Worm (Caenorhabditis elegans) whole organism, young adult: ENCODE results near the gene T06E6.1.
"Not testable (repeated sequence)": the region's sequence is repeated elsewhere in the genome, so short reads cannot be mapped to it uniquely, and the experiment has no call there.

ENCODE experiments used
- B0261.1 ChIP-seq: sonication (generic microtip); optimal IDR thresholded peaks from 2 replicates; lab custom pipeline; 2016; ENCODE audit warnings: mild to moderate bottlenecking, missing genetic modification characterization, moderate library complexity, missing compliant biosample characterization
- B0336.3 ChIP-seq: fragments of 200-800 bp; sonication (Bioruptor generic); IDR thresholded peaks from 2 replicates; pipeline ENCODE4 v1.3.6; 2022; ENCODE audit warnings: missing genetic modification characterization, missing compliant biosample characterization
- C17E4.6 ChIP-seq: fragments of 200-800 bp; sonication (Bioruptor generic); IDR thresholded peaks from 2 replicates; pipeline ENCODE4 v1.3.6; 2022; ENCODE audit warnings: missing genetic modification reagents, missing genetic modification characterization, missing compliant biosample characterization
- D2030.7 ChIP-seq: fragments of 200-800 bp; sonication (Bioruptor generic); IDR thresholded peaks from 2 replicates; pipeline ENCODE4 v1.3.6; 2022; ENCODE audit warnings: missing genetic modification reagents, missing genetic modification characterization, missing compliant biosample characterization
- F39B2.1 ChIP-seq: fragments of 200-800 bp; sonication (Bioruptor generic); IDR thresholded peaks from 2 replicates; pipeline ENCODE4 v1.3.6; 2022; ENCODE audit warnings: missing genetic modification reagents, missing genetic modification characterization, missing compliant biosample characterization
- Y53G8AR.9 ChIP-seq: fragments of 200-800 bp; sonication (Bioruptor generic); conservative IDR thresholded peaks from 2 replicates; pipeline ENCODE4 v1.3.6; 2022; ENCODE audit warnings: missing genetic modification reagents, missing genetic modification characterization, missing compliant biosample characterization
- Y95B8A.8 ChIP-seq: fragments of 200-800 bp; sonication (Bioruptor generic); IDR thresholded peaks from 2 replicates; pipeline ENCODE4 v1.3.6; 2022; ENCODE audit warnings: missing genetic modification reagents, missing genetic modification characterization, missing compliant biosample characterization
- aptf-2 ChIP-seq: fragments of 200-800 bp; sonication (Bioruptor generic); conservative IDR thresholded peaks from 2 replicates; pipeline ENCODE4 v1.3.6; 2022; ENCODE audit warnings: missing genetic modification reagents, missing genetic modification characterization, missing compliant biosample characterization
- attf-3 ChIP-seq: fragments of 200-800 bp; sonication (Bioruptor generic); conservative IDR thresholded peaks from 2 replicates; pipeline ENCODE4 v1.3.6; 2022; ENCODE audit warnings: missing genetic modification reagents, missing genetic modification characterization, missing compliant biosample characterization
- attf-5 ChIP-seq: fragments of 200-800 bp; sonication (Bioruptor generic); optimal IDR thresholded peaks from 2 replicates; lab custom pipeline; 2018; ENCODE audit warnings: mild to moderate bottlenecking, missing genetic modification characterization, missing compliant biosample characterization
- attf-6 ChIP-seq: fragments of 200-800 bp; sonication (Bioruptor generic); IDR thresholded peaks from 2 replicates; pipeline ENCODE4 v1.3.6; 2022; ENCODE audit warnings: missing genetic modification reagents, missing genetic modification characterization, missing compliant biosample characterization
- ceh-40 ChIP-seq: fragments of 200-800 bp; sonication (Bioruptor generic); IDR thresholded peaks from 2 replicates; pipeline ENCODE4 v1.3.6; 2022; ENCODE audit warnings: missing genetic modification characterization, missing compliant biosample characterization
- dox-1 ChIP-seq: fragments of 200-800 bp; sonication (Bioruptor generic); IDR thresholded peaks from 2 replicates; pipeline ENCODE4 v1.3.6; 2022; ENCODE audit warnings: missing genetic modification reagents, missing genetic modification characterization, missing compliant biosample characterization
- ets-4 ChIP-seq: fragments of 200-800 bp; sonication (Bioruptor generic); optimal IDR thresholded peaks from 2 replicates; lab custom pipeline; 2018; ENCODE audit warnings: mild to moderate bottlenecking, missing genetic modification characterization, missing compliant biosample characterization
- hmg-1.2 ChIP-seq: fragments of 200-800 bp; sonication (Bioruptor generic); IDR thresholded peaks from 2 replicates; pipeline ENCODE4 v1.3.6; 2022; ENCODE audit warnings: missing genetic modification reagents, missing genetic modification characterization, missing compliant biosample characterization
- hmg-20 ChIP-seq: fragments of 200-800 bp; sonication (Bioruptor generic); IDR thresholded peaks from 2 replicates; pipeline ENCODE4 v1.3.6; 2022; ENCODE audit warnings: missing genetic modification reagents, missing genetic modification characterization, missing compliant biosample characterization
- hsf-1 ChIP-seq: fragments of 200-800 bp; sonication (Bioruptor generic); IDR thresholded peaks from 2 replicates; pipeline ENCODE4 v1.3.6; 2022; ENCODE audit warnings: missing genetic modification reagents, missing genetic modification characterization, missing compliant biosample characterization
- lin-26 ChIP-seq: fragments of 200-800 bp; sonication (Bioruptor generic); IDR thresholded peaks from 2 replicates; pipeline ENCODE4 v1.3.6; 2022; ENCODE audit warnings: missing genetic modification reagents, missing genetic modification characterization, missing compliant biosample characterization
- lin-54 ChIP-seq: fragments of 200-800 bp; sonication (Bioruptor generic); optimal IDR thresholded peaks from 2 replicates; lab custom pipeline; 2018; ENCODE audit warnings: mild to moderate bottlenecking, missing genetic modification characterization, missing compliant biosample characterization
- lsl-1 ChIP-seq: fragments of 200-800 bp; sonication (Bioruptor generic); optimal IDR thresholded peaks from 2 replicates; lab custom pipeline; 2018; ENCODE audit warnings: mild to moderate bottlenecking, missing genetic modification characterization, moderate library complexity, missing compliant biosample characterization
- madf-3 ChIP-seq: fragments of 200-800 bp; sonication (Bioruptor generic); IDR thresholded peaks from 2 replicates; pipeline ENCODE4 v1.3.6; 2022; ENCODE audit warnings: missing genetic modification reagents, missing genetic modification characterization, missing compliant biosample characterization
- madf-6 ChIP-seq: fragments of 200-800 bp; sonication (Bioruptor generic); IDR thresholded peaks from 2 replicates; pipeline ENCODE4 v1.3.6; 2022; ENCODE audit warnings: missing genetic modification reagents, missing genetic modification characterization, missing compliant biosample characterization
- mcd-1 ChIP-seq: fragments of 200-800 bp; sonication (Bioruptor generic); IDR thresholded peaks from 2 replicates; pipeline ENCODE4 v1.3.6; 2022; ENCODE audit warnings: missing genetic modification reagents, missing genetic modification characterization, missing compliant biosample characterization
- nfya-2 ChIP-seq: fragments of 200-800 bp; sonication (Bioruptor generic); IDR thresholded peaks from 2 replicates; pipeline ENCODE4 v1.3.6; 2022; ENCODE audit warnings: missing genetic modification reagents, missing genetic modification characterization, missing compliant biosample characterization
- nhr-120 ChIP-seq: fragments of 200-800 bp; sonication (Bioruptor generic); IDR thresholded peaks from 2 replicates; pipeline ENCODE4 v1.3.6; 2022; ENCODE audit warnings: missing genetic modification characterization, missing compliant biosample characterization
- nhr-179 ChIP-seq: sonication (generic microtip); optimal IDR thresholded peaks from 2 replicates; lab custom pipeline; 2016; ENCODE audit warnings: mild to moderate bottlenecking, missing genetic modification characterization, missing compliant biosample characterization
- rec-8 ChIP-seq, 2 experiments: sonication (generic microtip); optimal IDR thresholded peaks; 2 replicates each; lab custom pipeline; 2016; ENCODE audit warnings: mild to moderate bottlenecking in 2 of 2, missing genetic modification characterization in 2 of 2, missing genetic modification reagents in 2 of 2, missing genotype in 2 of 2, missing biosample characterization in 1 of 2, missing compliant biosample characterization in 1 of 2, moderate library complexity in 1 of 2
- rpc-1 ChIP-seq, 2 experiments: fragments of 150-350 bp in 1 of 2; sonication (generic microtip) in 1 of 2; optimal IDR thresholded peaks; 2 replicates each; lab custom pipeline; 2014 to 2018; ENCODE audit warnings: missing biosample characterization in 1 of 2, missing genetic modification characterization in 1 of 2, missing genetic modification reagents in 1 of 2, missing genotype in 1 of 2
- sdz-38 ChIP-seq: sonication (generic microtip); optimal IDR thresholded peaks from 2 replicates; lab custom pipeline; 2016; ENCODE audit warnings: missing genotype, missing genetic modification characterization, missing compliant biosample characterization
- snpc-1.1 ChIP-seq: sonication (generic microtip); optimal IDR thresholded peaks from 2 replicates; lab custom pipeline; 2017; ENCODE audit warnings: missing genetic modification characterization, mild to moderate bottlenecking, missing compliant biosample characterization, antibody characterized with exemption, moderate library complexity, missing genotype, missing genetic modification reagents; ENCODE audit not compliant: insufficient read depth
- snpc-3.4 ChIP-seq: sonication (generic microtip); optimal IDR thresholded peaks from 2 replicates; lab custom pipeline; 2017; ENCODE audit warnings: missing genetic modification characterization, mild to moderate bottlenecking, missing compliant biosample characterization, antibody characterized with exemption, moderate library complexity, missing genotype, missing genetic modification reagents
- somi-1 ChIP-seq: fragments of 200-800 bp; sonication (Bioruptor generic); optimal IDR thresholded peaks from 2 replicates; lab custom pipeline; 2018; ENCODE audit warnings: mild to moderate bottlenecking, missing genetic modification characterization, missing compliant biosample characterization
- sptf-2 ChIP-seq: fragments of 200-800 bp; sonication (Bioruptor generic); optimal IDR thresholded peaks from 2 replicates; lab custom pipeline; 2018; ENCODE audit warnings: mild to moderate bottlenecking, missing genetic modification characterization, missing compliant biosample characterization
- tbp1 ChIP-seq: fragments of 200-800 bp; sonication (Bioruptor generic); optimal IDR thresholded peaks from 2 replicates; lab custom pipeline; 2018; ENCODE audit warnings: mild to moderate bottlenecking, missing genetic modification characterization, missing compliant biosample characterization
- unc-62 ChIP-seq: fragments of 150-350 bp; optimal IDR thresholded peaks from 2 replicates; lab custom pipeline; 2014; ENCODE audit warnings: missing biosample characterization, missing genetic modification reagents, missing genetic modification characterization
- ztf-18 ChIP-seq: sonication (generic microtip); optimal IDR thresholded peaks from 2 replicates; lab custom pipeline; 2016; ENCODE audit warnings: missing genotype, mild to moderate bottlenecking, missing genetic modification characterization, missing compliant biosample characterization
- ztf-28 ChIP-seq: fragments of 200-800 bp; sonication (Bioruptor generic); IDR thresholded peaks from 2 replicates; pipeline ENCODE4 v1.3.6; 2022; ENCODE audit warnings: missing genetic modification reagents, missing genetic modification characterization, missing compliant biosample characterization

Gene T06E6.1

ce11 chrV:15395347-15395746 is 586 bp upstream of the T06E6.1 start, which contains the start of gene cyb-3 (continued):
- TF ChIP-seq B0336.3, result no peak
- no peak for TF ChIP-seq attf-6 (GFP tag; lab: Robert Waterston, UW)
- TF ChIP-seq hsf-1 (GFP tag; lab: Robert Waterston, UW), result peak; percentile 86
- TF ChIP-seq D2030.7, result peak; percentile 91
- no peak for TF ChIP-seq snpc-1.1 (tag; lab: Kevin White, UChicago)
- peak; percentile 67; the same call in 1 of the 2 replicates for TF ChIP-seq Y95B8A.8 (GFP tag; lab: Robert Waterston, UW)
- no peak for TF ChIP-seq nhr-179 (tag; lab: Kevin White, UChicago)
- peak; percentile 60; the same call in 1 of the 2 replicates for TF ChIP-seq dox-1 (GFP tag; lab: Robert Waterston, UW)
- no peak for TF ChIP-seq attf-5 (GFP tag; lab: Kevin White, UChicago)
- TF ChIP-seq rec-8 (tag; optimal IDR thresholded peaks at IDR 0.05; lab: Kevin White, UChicago), result no peak
- no peak for TF ChIP-seq ceh-40 (GFP tag; lab: Robert Waterston, UW)
- TF ChIP-seq sptf-2 (GFP tag; lab: Kevin White, UChicago), result no peak
- TF ChIP-seq lin-26 (GFP tag; lab: Robert Waterston, UW), result no peak
- no peak for TF ChIP-seq hmg-20
- TF ChIP-seq C17E4.6, result no peak
- TF ChIP-seq somi-1 (GFP tag; lab: Kevin White, UChicago), result no peak
- TF ChIP-seq unc-62 (GFP tag; lab: Kevin White, UChicago), result no peak
- peak; percentile 89 for TF ChIP-seq madf-3 (GFP tag; lab: Robert Waterston, UW)
- TF ChIP-seq nhr-120, result no peak

DNA sequence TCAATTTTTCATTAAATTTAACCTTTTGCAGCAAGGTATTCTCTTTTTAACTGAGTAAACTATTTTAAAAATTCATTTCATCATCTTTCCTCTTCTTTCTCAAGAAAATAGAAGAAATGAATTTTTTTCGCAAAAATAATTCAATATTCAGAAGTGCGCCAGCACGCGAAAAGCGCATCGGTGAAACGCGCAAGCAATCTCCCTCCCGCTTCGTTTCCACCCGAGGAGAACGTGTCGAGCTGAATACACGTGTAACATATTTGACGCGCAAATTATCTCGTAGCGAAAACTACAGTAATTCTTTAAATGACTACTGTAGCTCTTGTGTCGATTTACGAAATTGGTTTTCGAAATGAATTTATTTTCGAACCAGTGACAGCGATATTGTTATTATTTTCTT is 2.7 kb downstream of the T06E6.1 start:
- TF ChIP-seq lsl-1 (GFP tag; lab: Kevin White, UChicago) (peak; percentile 62), F39B2.1 (no peak), ztf-18 (tag; lab: Kevin White, UChicago) (peak; percentile 73), madf-6 (GFP tag; lab: Robert Waterston, UW) (peak; percentile 11; the same call in 1 of the 2 replicates), sdz-38 (no peak), Y53G8AR.9 (GFP tag; lab: Robert Waterston, UW) (no peak), ets-4 (no peak), hmg-1.2 (GFP tag; lab: Robert Waterston, UW) (0 out of 2 replicates have a peak, but pooled peaks have one; percentile 12), mcd-1 (peak; percentile 45; the same call in 1 of the 2 replicates)

- TF ChIP-seq rpc-1 (optimal IDR thresholded peaks at IDR 0.05; lab: Kevin White, UChicago), result not testable (repeated sequence)
- TF ChIP-seq rpc-1 (tag; optimal IDR thresholded peaks at IDR 0.05; lab: Kevin White, UChicago) (peak; percentile 42), B0261.1 (tag; lab: Kevin White, UChicago) (peak; percentile 50), tbp1 (GFP tag; lab: Kevin White, UChicago) (peak; percentile 76)
Observed at ce11 chrV:15390599-15390998, 4.2 kb downstream of the T06E6.1 start.

DNA sequence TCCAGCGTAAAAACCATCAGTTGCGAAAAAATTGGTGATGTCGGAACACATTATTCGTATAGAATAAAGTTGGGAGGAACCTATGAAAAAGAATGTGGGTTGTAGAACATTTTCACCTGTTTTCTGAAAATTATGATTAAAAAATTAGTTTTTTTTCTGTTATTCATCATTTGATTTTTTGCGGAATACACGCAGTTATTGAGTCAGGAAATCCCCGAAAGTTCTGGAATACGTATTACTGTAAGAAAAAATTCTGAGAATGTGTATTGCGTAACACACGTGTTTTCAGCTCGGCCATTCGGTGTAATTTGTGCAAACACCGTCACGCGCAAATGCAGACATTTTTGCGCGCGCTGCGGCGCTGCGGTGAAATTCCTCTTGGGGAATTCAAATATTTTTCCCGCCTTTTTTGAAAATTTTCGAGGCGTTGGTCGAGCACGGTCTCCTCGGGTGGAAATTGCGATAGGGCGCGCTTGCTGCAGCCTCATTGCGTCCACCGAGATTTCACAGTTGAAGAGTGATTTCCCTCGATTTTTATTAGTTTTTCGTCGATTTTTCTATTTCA is 5.9 kb downstream of the T06E6.1 start, which contains the start of gene srh-170:
srh-170 (minus strand) TSS at position 51 of the 565 bp plus-strand sequence.
- 0 out of 2 replicates have a peak, but pooled peaks have one; percentile 30 for TF ChIP-seq hsf-1 (GFP tag; lab: Robert Waterston, UW)
- 0 out of 2 replicates have a peak, but pooled peaks have one; percentile 30 for TF ChIP-seq ztf-28
- TF ChIP-seq attf-3 (GFP tag; lab: Robert Waterston, UW), result no peak
- no peak for TF ChIP-seq nfya-2 (GFP tag; lab: Robert Waterston, UW)
- TF ChIP-seq snpc-3.4 (tag; lab: Kevin White, UChicago), result no peak
- TF ChIP-seq madf-6 (GFP tag; lab: Robert Waterston, UW), result peak; percentile 57
- peak; percentile 74 for TF ChIP-seq mcd-1
- 0 out of 2 replicates have a peak, but pooled peaks have one; percentile 33 for TF ChIP-seq aptf-2
- no peak for TF ChIP-seq Y95B8A.8 (GFP tag; lab: Robert Waterston, UW)
- TF ChIP-seq lin-54 (GFP tag; lab: Kevin White, UChicago), result peak; percentile 12
